Fruit fly (Drosophila melanogaster) whole organism, wandering third instar larva: ENCODE data around the gene mwh.
A peak's percentile ranks its signal among the peaks of the same experiment; 100 is the strongest.
"Not testable (repeated sequence)": the region's sequence is repeated elsewhere in the genome, so short reads cannot be mapped to it uniquely, and the experiment has no call there.

ENCODE experiments used
- Abd-B ChIP-seq: fragments of >200 bp; optimal IDR thresholded peaks from 2 replicates; lab custom pipeline; 2017; ENCODE audit warnings: missing biosample characterization, missing genetic modification characterization
- CG32264 ChIP-seq: fragments of 200-800 bp; sonication (Bioruptor generic); optimal IDR thresholded peaks from 2 replicates; lab custom pipeline; 2016; ENCODE audit warnings: missing biosample characterization, missing genetic modification characterization
- CG9705 ChIP-seq: fragments of 200-800 bp; sonication (Bioruptor generic); optimal IDR thresholded peaks from 2 replicates; lab custom pipeline; 2018; ENCODE audit warnings: missing biosample characterization, mild to moderate bottlenecking, missing genetic modification characterization
- CrebA ChIP-seq: fragments of 200-800 bp; sonication (Bioruptor generic); optimal IDR thresholded peaks from 2 replicates; lab custom pipeline; 2016; ENCODE audit warnings: missing biosample characterization, mild to moderate bottlenecking, missing genetic modification characterization, borderline replicate concordance
- Dfd ChIP-seq: fragments of >200 bp; optimal IDR thresholded peaks from 2 replicates; lab custom pipeline; 2017; ENCODE audit warnings: missing biosample characterization, missing genetic modification characterization
- Dif ChIP-seq: fragments of 200-275, 200-300 bp; sonication (Bioruptor generic); optimal IDR thresholded peaks from 2 replicates; lab custom pipeline; 2018; ENCODE audit warnings: missing biosample characterization, missing genetic modification characterization; ENCODE audit not compliant: partially characterized antibody
- GATAd ChIP-seq: sonication (Bioruptor generic); optimal IDR thresholded peaks from 2 replicates; lab custom pipeline; 2016; ENCODE audit warnings: missing biosample characterization, missing genetic modification characterization
- HLH106 ChIP-seq: fragments of 200-800 bp; optimal IDR thresholded peaks from 3 replicates; lab custom pipeline; 2019; ENCODE audit warnings: missing biosample characterization, mild to moderate bottlenecking, missing genetic modification characterization, moderate library complexity
- Hnf4 ChIP-seq: fragments of 200-800 bp; sonication (Bioruptor generic); optimal IDR thresholded peaks from 2 replicates; lab custom pipeline; 2016; ENCODE audit warnings: missing biosample characterization, mild to moderate bottlenecking, missing genetic modification characterization
- Hr78 ChIP-seq: fragments of >200 bp; optimal IDR thresholded peaks from 2 replicates; lab custom pipeline; 2017; ENCODE audit warnings: missing biosample characterization, missing genetic modification characterization
- Hr83 ChIP-seq: fragments of 200-300 bp; sonication (Bioruptor generic); optimal IDR thresholded peaks from 2 replicates; lab custom pipeline; 2016; ENCODE audit warnings: missing biosample characterization, mild to moderate bottlenecking, missing genetic modification characterization, moderate library complexity; ENCODE audit not compliant: poor library complexity, severe bottlenecking
- Jra ChIP-seq: sonication (Bioruptor generic); optimal IDR thresholded peaks from 2 replicates; lab custom pipeline; 2016; ENCODE audit warnings: missing biosample characterization, missing genetic modification characterization
- Mio ChIP-seq: sonication (Bioruptor generic); optimal IDR thresholded peaks from 2 replicates; lab custom pipeline; 2016; ENCODE audit warnings: missing biosample characterization, missing genetic modification characterization
- Myc ChIP-seq: fragments of >200 bp; optimal IDR thresholded peaks from 2 replicates; lab custom pipeline; 2017
- N ChIP-seq: fragments of >200 bp; optimal IDR thresholded peaks from 2 replicates; lab custom pipeline; 2018; ENCODE audit warnings: missing biosample characterization, missing external identifiers, missing genetic modification characterization
- OdsH ChIP-seq: fragments of 200-800 bp; sonication (Bioruptor generic); optimal IDR thresholded peaks from 2 replicates; lab custom pipeline; 2016; ENCODE audit warnings: missing biosample characterization, mild to moderate bottlenecking, missing genetic modification characterization
- Rel ChIP-seq, 2 experiments: fragments of 200-800 bp; sonication (Bioruptor generic) in 1 of 2; optimal IDR thresholded peaks; 2 replicates in 1 of 2; 3 replicates in 1 of 2; lab custom pipeline; 2016 to 2019; ENCODE audit warnings: mild to moderate bottlenecking in 2 of 2, missing biosample characterization in 2 of 2, missing genetic modification characterization in 2 of 2, moderate library complexity in 1 of 2
- Sp1 ChIP-seq: fragments of 200-800 bp; sonication (Bioruptor generic); optimal IDR thresholded peaks from 3 replicates; lab custom pipeline; 2019; ENCODE audit warnings: missing biosample characterization, mild to moderate bottlenecking, missing genetic modification characterization, moderate library complexity
- Vsx2 ChIP-seq: fragments of 200-300, 225-300 bp; sonication (Bioruptor generic); optimal IDR thresholded peaks from 2 replicates; lab custom pipeline; 2018; ENCODE audit warnings: missing biosample characterization, missing genetic modification characterization; ENCODE audit not compliant: partially characterized antibody
- br ChIP-seq: fragments of 200-800 bp; sonication (Bioruptor generic); optimal IDR thresholded peaks from 2 replicates; lab custom pipeline; 2016; ENCODE audit warnings: missing biosample characterization, missing genetic modification characterization
- brk ChIP-seq: fragments of 200-800 bp; sonication (Bioruptor generic); optimal IDR thresholded peaks from 2 replicates; lab custom pipeline; 2016; ENCODE audit warnings: missing biosample characterization, mild to moderate bottlenecking, missing genetic modification characterization
- dl ChIP-seq, 2 experiments: fragments of 175-275, 200-275 bp in 1 of 2; fragments of 200-275 bp in 1 of 2; sonication (Bioruptor generic); optimal IDR thresholded peaks; lab custom pipeline; 2018; ENCODE audit warnings: mild to moderate bottlenecking in 2 of 2, missing biosample characterization in 2 of 2, missing genetic modification characterization in 2 of 2, moderate library complexity in 2 of 2; ENCODE audit not compliant: partially characterized antibody in 2 of 2, insufficient read depth in 1 of 2
- dmrt93B ChIP-seq: fragments of 200-800 bp; sonication (Bioruptor generic); optimal IDR thresholded peaks from 2 replicates; lab custom pipeline; 2018; ENCODE audit warnings: missing biosample characterization, mild to moderate bottlenecking, missing genetic modification characterization
- dsf ChIP-seq: sonication (Bioruptor generic); optimal IDR thresholded peaks from 2 replicates; lab custom pipeline; 2016; ENCODE audit warnings: missing biosample characterization, missing genetic modification characterization, borderline replicate concordance
- ey ChIP-seq: fragments of 200-800 bp; sonication (Bioruptor generic); optimal IDR thresholded peaks from 2 replicates; lab custom pipeline; 2016; ENCODE audit warnings: missing biosample characterization, missing genetic modification characterization
- foxo ChIP-seq, 2 experiments: fragments of 200-800 bp; sonication (Bioruptor generic); optimal IDR thresholded peaks; 2 replicates in 1 of 2; 3 replicates in 1 of 2; lab custom pipeline; 2016 to 2017; ENCODE audit warnings: missing biosample characterization in 2 of 2, missing genetic modification characterization in 2 of 2
- fru ChIP-seq: fragments of 200-800 bp; sonication (Bioruptor generic); optimal IDR thresholded peaks from 3 replicates; lab custom pipeline; 2016; ENCODE audit warnings: missing biosample characterization, mild to moderate bottlenecking, missing genetic modification characterization
- h ChIP-seq: fragments of 200-800 bp; sonication (Bioruptor generic); optimal IDR thresholded peaks from 3 replicates; lab custom pipeline; 2016; ENCODE audit warnings: missing biosample characterization, mild to moderate bottlenecking, missing genetic modification characterization
- jim ChIP-seq: fragments of 175-275, 200-325 bp; sonication (Bioruptor generic); optimal IDR thresholded peaks from 2 replicates; lab custom pipeline; 2016; ENCODE audit warnings: missing biosample characterization, mild to moderate bottlenecking, missing genetic modification characterization
- lola ChIP-seq: fragments of >200 bp; optimal IDR thresholded peaks from 2 replicates; lab custom pipeline; 2017; ENCODE audit warnings: missing biosample characterization, missing genetic modification characterization
- pan ChIP-seq: fragments of >200 bp; optimal IDR thresholded peaks from 2 replicates; lab custom pipeline; 2017
- psq ChIP-seq: fragments of 200-800 bp; sonication (Bioruptor generic); optimal IDR thresholded peaks from 3 replicates; lab custom pipeline; 2017; ENCODE audit warnings: missing biosample characterization, mild to moderate bottlenecking, missing genetic modification characterization, moderate library complexity
- rgr ChIP-seq: fragments of 200-800 bp; sonication (Bioruptor generic); optimal IDR thresholded peaks from 3 replicates; lab custom pipeline; 2016; ENCODE audit warnings: missing biosample characterization, mild to moderate bottlenecking, missing genetic modification characterization
- sage ChIP-seq: fragments of 200-800 bp; sonication (Bioruptor generic); optimal IDR thresholded peaks from 2 replicates; lab custom pipeline; 2016; ENCODE audit warnings: missing biosample characterization, mild to moderate bottlenecking, missing genetic modification characterization
- sv ChIP-seq: fragments of 200-800 bp; sonication (Bioruptor generic); optimal IDR thresholded peaks from 3 replicates; lab custom pipeline; 2016; ENCODE audit warnings: missing biosample characterization, missing genetic modification characterization
- tai ChIP-seq: sonication (Bioruptor generic); optimal IDR thresholded peaks from 2 replicates; lab custom pipeline; 2016; ENCODE audit warnings: missing biosample characterization, missing genetic modification characterization
- usp ChIP-seq: fragments of >200 bp; optimal IDR thresholded peaks from 2 replicates; lab custom pipeline; 2017; ENCODE audit warnings: missing biosample characterization, missing genetic modification characterization
- woc ChIP-seq: sonication (Bioruptor generic); optimal IDR thresholded peaks from 2 replicates; lab custom pipeline; 2016; ENCODE audit warnings: missing biosample characterization, mild to moderate bottlenecking, missing genetic modification characterization

The mwh gene

DNA sequence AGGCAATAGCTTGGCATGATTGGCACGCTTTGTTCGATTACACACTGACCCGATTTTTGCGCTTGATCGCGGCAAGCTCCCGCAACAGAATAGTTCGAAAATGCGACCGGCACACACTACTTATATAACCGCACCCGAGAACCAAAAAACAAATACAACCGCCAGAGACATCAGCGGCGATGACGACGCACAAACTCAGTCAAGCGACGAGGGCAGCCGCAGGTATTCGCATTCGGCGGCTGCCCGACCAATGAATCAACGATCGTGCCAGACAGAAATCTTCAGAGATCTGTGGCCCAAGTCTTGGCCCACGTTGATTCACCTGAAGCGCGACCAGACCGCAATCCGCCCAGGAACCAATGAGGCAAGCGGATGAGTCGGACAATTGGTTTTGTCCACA, 37.6 kb downstream of the mwh start, which contains the start of gene CG9192:
Gene CG9192, minus strand, starts transcription at position 101 of the 400 bp plus-strand sequence.
- TF ChIP-seq Sp1 = no peak
- TF ChIP-seq psq (GFP tag; lab: Kevin White, UChicago) = no peak
- no peak for TF ChIP-seq Mio (GFP tag; lab: Kevin White, UChicago)
- TF ChIP-seq usp (GFP tag; lab: Kevin White, UChicago) = no peak
- TF ChIP-seq OdsH (GFP tag; lab: Kevin White, UChicago) = no peak
- TF ChIP-seq CG9705 = no peak
- no peak for TF ChIP-seq Rel (GFP tag; optimal IDR thresholded peaks at IDR 0.05; lab: Kevin White, UChicago)
- TF ChIP-seq Rel (tag; optimal IDR thresholded peaks at IDR 0.05; lab: Kevin White, UChicago) = no peak
- no peak for TF ChIP-seq CrebA
- TF ChIP-seq dsf (GFP tag; lab: Kevin White, UChicago) = no peak
- TF ChIP-seq h (GFP tag; lab: Kevin White, UChicago) = no peak
- TF ChIP-seq ey (GFP tag; lab: Kevin White, UChicago) = no peak
- no peak for TF ChIP-seq lola
- TF ChIP-seq pan = no peak
- no peak for TF ChIP-seq dmrt93B (GFP tag; lab: Kevin White, UChicago)

DNA sequence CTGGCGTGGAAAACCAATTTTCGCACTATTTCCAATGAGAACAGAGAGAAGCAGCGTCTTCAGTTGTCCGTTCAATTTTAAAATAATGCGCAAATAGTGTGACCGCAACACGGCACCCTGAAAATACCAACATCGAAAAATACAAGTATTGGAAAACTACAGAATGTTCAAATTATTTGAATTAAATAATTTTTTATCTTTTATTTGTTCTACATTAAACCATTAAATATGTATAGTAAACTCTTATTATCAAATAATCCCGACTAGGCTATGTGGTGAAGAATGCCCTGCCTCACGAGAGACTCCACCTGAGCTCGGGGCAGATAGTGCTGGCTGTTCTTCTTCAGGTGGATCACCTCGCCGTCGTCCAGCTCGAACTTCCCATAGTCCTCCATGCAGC, 45.2 kb downstream of the mwh start, which contains the start of gene Klp61F:
Gene Klp61F, minus strand, starts transcription at position 101 of the 400 bp plus-strand sequence.
- not testable (repeated sequence) for TF ChIP-seq Rel (GFP tag; optimal IDR thresholded peaks at IDR 0.05; lab: Kevin White, UChicago); Rel (tag; optimal IDR thresholded peaks at IDR 0.05; lab: Kevin White, UChicago); CG9705; dl (GFP tag; optimal IDR thresholded peaks at IDR 0.05; lab: Kevin White, UChicago; ENCODE audit: insufficient read depth in 1 of 2, partially characterized antibody in 2 of 2)

DNA sequence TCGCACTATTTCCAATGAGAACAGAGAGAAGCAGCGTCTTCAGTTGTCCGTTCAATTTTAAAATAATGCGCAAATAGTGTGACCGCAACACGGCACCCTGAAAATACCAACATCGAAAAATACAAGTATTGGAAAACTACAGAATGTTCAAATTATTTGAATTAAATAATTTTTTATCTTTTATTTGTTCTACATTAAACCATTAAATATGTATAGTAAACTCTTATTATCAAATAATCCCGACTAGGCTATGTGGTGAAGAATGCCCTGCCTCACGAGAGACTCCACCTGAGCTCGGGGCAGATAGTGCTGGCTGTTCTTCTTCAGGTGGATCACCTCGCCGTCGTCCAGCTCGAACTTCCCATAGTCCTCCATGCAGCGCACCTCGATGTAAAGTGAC, 46.2 kb downstream of the mwh start, which contains the start of gene CG32318:
Gene CG32318, minus strand, starts transcription at position 101 of the 400 bp plus-strand sequence.
- not testable (repeated sequence) for TF ChIP-seq Mio (GFP tag; lab: Kevin White, UChicago); sage (GFP tag; lab: Kevin White, UChicago); foxo (GFP tag; optimal IDR thresholded peaks at IDR 0.05; lab: Kevin White, UChicago)

DNA sequence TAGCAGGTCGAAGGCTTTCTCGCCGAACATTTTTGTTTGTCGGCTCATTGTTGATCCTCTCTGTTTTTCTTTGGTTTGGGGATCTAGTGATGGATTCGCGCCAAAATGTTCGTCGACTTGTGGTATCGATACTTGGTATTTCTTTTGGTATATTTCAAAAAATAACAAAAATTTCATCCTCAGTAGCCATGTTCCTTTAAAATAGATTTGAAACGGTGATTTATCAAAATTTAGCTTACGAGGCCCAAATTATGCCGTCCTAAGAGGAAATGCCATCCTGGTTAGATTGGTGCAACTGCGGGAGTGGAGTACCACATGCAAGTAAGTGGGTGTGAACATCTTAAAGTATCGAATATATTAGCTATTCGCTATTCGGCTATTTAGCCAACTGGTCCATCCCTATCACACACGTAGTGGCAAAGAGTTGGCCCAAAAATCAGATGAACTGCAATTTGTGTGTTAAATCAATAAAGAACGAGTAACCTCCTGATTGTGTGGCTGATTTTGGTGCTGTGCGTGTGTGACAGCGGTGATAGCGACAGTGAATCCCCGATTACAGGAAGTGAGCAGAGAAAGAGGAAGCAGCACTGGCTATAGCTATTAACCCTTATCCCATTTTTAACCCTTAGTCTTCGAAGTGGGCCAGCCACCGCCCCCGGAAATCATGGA, 47.2 kb downstream of the mwh start, which contains the start of the genes Psf1 and Sac1:
Gene Psf1, minus strand, starts transcription at position 51 of the 669 bp plus-strand sequence.
Gene Sac1, plus strand, starts transcription at position 191 of the 669 bp plus-strand sequence.
- TF ChIP-seq Myc (lab: Kevin White, UChicago) (peak; percentile 53), Hr78 (no peak), br (GFP tag; lab: Kevin White, UChicago) (no peak), Mio (GFP tag; lab: Kevin White, UChicago) (no peak), Sp1 (peak; percentile 30), dsf (GFP tag; lab: Kevin White, UChicago) (no peak), h (GFP tag; lab: Kevin White, UChicago) (peak; percentile 5), HLH106 (tag; lab: Kevin White, UChicago) (peak; percentile 55), sage (GFP tag; lab: Kevin White, UChicago) (no peak), Rel (GFP tag; optimal IDR thresholded peaks at IDR 0.05; lab: Kevin White, UChicago) (no peak), Rel (tag; optimal IDR thresholded peaks at IDR 0.05; lab: Kevin White, UChicago) (peak; percentile 73), jim (GFP tag; lab: Kevin White, UChicago) (no peak), sv (peak; percentile 37), psq (GFP tag; lab: Kevin White, UChicago) (peak; percentile 38), GATAd (GFP tag; lab: Kevin White, UChicago) (no peak), N (GFP tag; lab: Kevin White, UChicago) (no peak), CG9705 (no peak), brk (no peak), Hr83 (GFP tag; lab: Kevin White, UChicago) (no peak), dmrt93B (GFP tag; lab: Kevin White, UChicago) (peak; percentile 19), Vsx2 (no peak), OdsH (GFP tag; lab: Kevin White, UChicago) (no peak), CrebA (no peak), pan (no peak), fru (GFP tag; lab: Kevin White, UChicago) (peak; percentile 8), Dfd (GFP tag; lab: Kevin White, UChicago) (no peak), CG32264 (GFP tag; lab: Kevin White, UChicago) (no peak), ey (GFP tag; lab: Kevin White, UChicago) (peak; percentile 41), woc (GFP tag; lab: Kevin White, UChicago) (peak; percentile 60), rgr (GFP tag; lab: Kevin White, UChicago) (peak; percentile 44), tai (GFP tag; lab: Kevin White, UChicago) (no peak), Dif (GFP tag; lab: Kevin White, UChicago) (no peak), lola (no peak), Jra (GFP tag; lab: Kevin White, UChicago) (no peak), dl (GFP tag; optimal IDR thresholded peaks at IDR 0.05; lab: Kevin White, UChicago; ENCODE audit: insufficient read depth in 1 of 2, partially characterized antibody in 2 of 2) (no peak), Hnf4 (GFP tag; lab: Kevin White, UChicago) (no peak), usp (GFP tag; lab: Kevin White, UChicago) (no peak), Abd-B (GFP tag; lab: Kevin White, UChicago) (no peak), foxo (GFP tag; optimal IDR thresholded peaks at IDR 0.05; lab: Kevin White, UChicago) (peak in 1 of 2 experiments; percentile 50)
